Worm (Caenorhabditis elegans) whole organism, L2 larva: Measurements from ENCODE around the gene C08F1.12.
"Not testable (repeated sequence)": the region's sequence is repeated elsewhere in the genome, so short reads cannot be mapped to it uniquely, and the experiment has no call there.

Experiments
- C34F6.9 ChIP-seq: fragments of 150-350 bp; optimal IDR thresholded peaks from 2 replicates; lab custom pipeline; 2014; ENCODE audit warnings: missing biosample characterization, missing genetic modification characterization
- ZK546.5 ChIP-seq: sonication (generic microtip); optimal IDR thresholded peaks from 2 replicates; lab custom pipeline; 2017; ENCODE audit warnings: missing biosample characterization, missing genetic modification characterization
- alr-1 ChIP-seq: fragments of 150-350 bp; optimal IDR thresholded peaks from 2 replicates; lab custom pipeline; 2014; ENCODE audit warnings: missing biosample characterization, missing genetic modification characterization
- ama-1 ChIP-seq: fragments of 150-350 bp; optimal IDR thresholded peaks from 2 replicates; lab custom pipeline; 2018; ENCODE audit warnings: inconsistent platforms
- ceh-82 ChIP-seq: fragments of 150-350 bp; optimal IDR thresholded peaks from 2 replicates; lab custom pipeline; 2014; ENCODE audit warnings: missing biosample characterization, missing genetic modification characterization
- crh-2 ChIP-seq: sonication (generic microtip); optimal IDR thresholded peaks from 2 replicates; lab custom pipeline; 2017; ENCODE audit warnings: missing biosample characterization, missing genetic modification characterization
- dmd-4 ChIP-seq: sonication (generic microtip); optimal IDR thresholded peaks from 2 replicates; lab custom pipeline; 2017; ENCODE audit warnings: missing biosample characterization, missing genetic modification characterization
- egl-27 ChIP-seq: sonication (generic microtip); optimal IDR thresholded peaks from 3 replicates; lab custom pipeline; 2017; ENCODE audit warnings: missing biosample characterization, missing genetic modification reagents, missing genetic modification characterization
- elt-3 ChIP-seq: sonication (generic microtip); optimal IDR thresholded peaks from 2 replicates; lab custom pipeline; 2017; ENCODE audit warnings: missing biosample characterization, missing genetic modification characterization
- fos-1 ChIP-seq: fragments of 150-350 bp; optimal IDR thresholded peaks from 2 replicates; lab custom pipeline; 2014; ENCODE audit warnings: missing biosample characterization, missing genetic modification characterization
- gmeb-1 ChIP-seq: fragments of 150-350 bp; optimal IDR thresholded peaks from 2 replicates; lab custom pipeline; 2014; ENCODE audit warnings: missing biosample characterization, missing genetic modification characterization
- lin-13 ChIP-seq: fragments of 150-350 bp; optimal IDR thresholded peaks from 2 replicates; lab custom pipeline; 2014; ENCODE audit warnings: missing biosample characterization, missing genetic modification reagents, missing genetic modification characterization
- lin-39 ChIP-seq: fragments of 150-350 bp; optimal IDR thresholded peaks from 2 replicates; lab custom pipeline; 2014; ENCODE audit warnings: missing biosample characterization, missing genetic modification reagents, missing genetic modification characterization
- lsy-2 ChIP-seq, 2 experiments: fragments of 150-350 bp in 1 of 2; sonication (generic microtip) in 1 of 2; optimal IDR thresholded peaks; 2 replicates each; lab custom pipeline; 2014 to 2017; ENCODE audit warnings: missing biosample characterization in 2 of 2, missing genetic modification characterization in 2 of 2
- mab-5 ChIP-seq: fragments of 150-350 bp; optimal IDR thresholded peaks from 2 replicates; lab custom pipeline; 2014; ENCODE audit warnings: missing biosample characterization, missing genetic modification characterization
- mbf-1 ChIP-seq: sonication (generic microtip); optimal IDR thresholded peaks from 2 replicates; lab custom pipeline; 2017; ENCODE audit warnings: missing biosample characterization, missing genetic modification characterization
- mdl-1 ChIP-seq, 2 experiments: fragments of 150-350 bp in 1 of 2; sonication (generic microtip) in 1 of 2; optimal IDR thresholded peaks; 2 replicates each; lab custom pipeline; 2017; ENCODE audit warnings: missing biosample characterization in 2 of 2, missing genetic modification characterization in 2 of 2
- nhr-10 ChIP-seq: sonication (generic microtip); optimal IDR thresholded peaks from 2 replicates; lab custom pipeline; 2017; ENCODE audit warnings: missing biosample characterization, missing genetic modification characterization
- nhr-11 ChIP-seq: fragments of 150-350 bp; optimal IDR thresholded peaks from 2 replicates; lab custom pipeline; 2014; ENCODE audit warnings: missing biosample characterization, missing genetic modification characterization
- nhr-12 ChIP-seq: fragments of 150-350 bp; optimal IDR thresholded peaks from 2 replicates; lab custom pipeline; 2014; ENCODE audit warnings: missing biosample characterization, missing genetic modification characterization
- nhr-129 ChIP-seq: fragments of 150-350 bp; optimal IDR thresholded peaks from 2 replicates; lab custom pipeline; 2014; ENCODE audit warnings: missing biosample characterization, missing genetic modification characterization
- nhr-21 ChIP-seq: fragments of 150-350 bp; optimal IDR thresholded peaks from 2 replicates; lab custom pipeline; 2014; ENCODE audit warnings: missing biosample characterization, missing genetic modification characterization
- nhr-23 ChIP-seq: fragments of 150-350 bp; optimal IDR thresholded peaks from 2 replicates; lab custom pipeline; 2014; ENCODE audit warnings: missing biosample characterization, missing genetic modification reagents, missing genetic modification characterization
- nhr-237 ChIP-seq: fragments of 150-350 bp; optimal IDR thresholded peaks from 2 replicates; lab custom pipeline; 2014; ENCODE audit warnings: missing biosample characterization, missing genetic modification characterization
- nhr-25 ChIP-seq: fragments of 150-350 bp; sonication (generic microtip); optimal IDR thresholded peaks from 3 replicates; lab custom pipeline; 2014; ENCODE audit warnings: missing biosample characterization, missing genetic modification characterization
- nhr-6 ChIP-seq: fragments of 150-350 bp; optimal IDR thresholded peaks from 2 replicates; lab custom pipeline; 2014; ENCODE audit warnings: missing biosample characterization, missing genetic modification characterization
- peb-1 ChIP-seq: fragments of 150-350 bp; optimal IDR thresholded peaks from 2 replicates; lab custom pipeline; 2014; ENCODE audit warnings: missing biosample characterization, missing genetic modification characterization
- sem-4 ChIP-seq: fragments of 150-350 bp; optimal IDR thresholded peaks from 2 replicates; lab custom pipeline; 2014; ENCODE audit warnings: missing biosample characterization, missing genetic modification reagents, missing genetic modification characterization
- sma-3 ChIP-seq: sonication (generic microtip); optimal IDR thresholded peaks from 2 replicates; lab custom pipeline; 2016; ENCODE audit warnings: missing genetic modification reagents, missing genetic modification characterization, missing compliant biosample characterization
- sma-9 ChIP-seq, 2 experiments: fragments of 150-350 bp in 1 of 2; sonication (generic microtip) in 1 of 2; optimal IDR thresholded peaks; 2 replicates each; lab custom pipeline; 2014 to 2016; ENCODE audit warnings: missing genetic modification characterization in 2 of 2, mild to moderate bottlenecking in 1 of 2, missing biosample characterization in 1 of 2, missing compliant biosample characterization in 1 of 2, missing genetic modification reagents in 1 of 2, moderate library complexity in 1 of 2
- snpc-4 ChIP-seq: fragments of 150-350 bp; optimal IDR thresholded peaks from 2 replicates; lab custom pipeline; 2014; ENCODE audit warnings: missing biosample characterization, missing genetic modification characterization
- unc-55 ChIP-seq: fragments of 150-350 bp; sonication (generic microtip); optimal IDR thresholded peaks from 3 replicates; lab custom pipeline; 2014; ENCODE audit warnings: missing biosample characterization, missing genetic modification reagents, missing genetic modification characterization
- zag-1 ChIP-seq: fragments of 150-350 bp; optimal IDR thresholded peaks from 2 replicates; lab custom pipeline; 2014; ENCODE audit warnings: missing biosample characterization, missing genetic modification characterization
- ztf-1 ChIP-seq: fragments of 200-800 bp; sonication (Bioruptor generic); conservative IDR thresholded peaks from 2 replicates; pipeline ENCODE4 v1.3.6; 2022; ENCODE audit warnings: missing genetic modification characterization, missing compliant biosample characterization
- ztf-11 ChIP-seq: sonication (generic microtip); optimal IDR thresholded peaks from 2 replicates; lab custom pipeline; 2017; ENCODE audit warnings: missing biosample characterization, missing genetic modification characterization

C08F1.12 gene

DNA sequence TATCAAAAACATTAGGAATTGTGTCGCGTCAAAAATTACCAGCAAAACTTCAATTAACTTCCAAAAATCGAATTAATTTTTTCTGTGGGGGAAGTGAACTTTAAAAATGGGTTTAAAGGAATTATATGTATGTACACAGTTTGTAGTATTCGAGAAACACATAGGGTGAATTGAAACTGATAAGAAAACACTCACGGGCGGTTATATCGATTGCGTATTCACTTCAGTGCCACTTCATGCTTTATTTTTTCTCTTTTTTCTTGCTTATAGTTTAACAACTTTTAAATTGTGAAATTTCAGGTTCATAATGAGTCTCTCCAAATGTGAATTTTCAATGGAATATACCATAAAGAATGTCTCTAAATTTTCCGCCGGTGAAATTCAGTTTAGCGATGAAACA is 34.9 kb downstream of the C08F1.12 start, which contains the start of gene math-26:
Gene math-26 (plus strand): TSS at position 301 of the 400 bp plus-strand sequence.
- TF ChIP-seq ztf-11; mdl-1 (tag; optimal IDR thresholded peaks at IDR 0.05; lab: Kevin White, UChicago); snpc-4 (tag; lab: Kevin White, UChicago): not testable (repeated sequence)

DNA sequence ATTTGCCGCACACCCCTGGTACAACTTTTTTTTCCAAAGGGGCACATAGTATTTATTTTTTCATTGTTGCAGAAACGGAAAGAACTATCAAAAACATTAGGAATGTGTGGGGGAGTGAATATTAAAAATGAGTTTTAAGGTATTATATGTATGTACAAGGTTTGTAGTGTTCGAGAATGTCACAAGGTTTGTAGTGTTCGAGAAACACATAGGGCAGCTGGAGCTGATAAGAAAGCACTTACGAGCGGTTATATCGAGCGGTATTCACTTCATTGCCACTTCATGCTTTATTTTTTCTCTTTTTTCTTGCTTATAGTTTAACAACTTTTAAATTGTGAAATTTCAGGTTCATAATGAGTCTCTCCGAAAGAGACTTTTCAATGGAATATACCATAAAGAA is 38.8 kb downstream of the C08F1.12 start:
- TF ChIP-seq fos-1 (tag; lab: Kevin White, UChicago) = peak; percentile 34
- TF ChIP-seq, all 48 proteins: peak for 1; not testable (repeated sequence) for 47

DNA sequence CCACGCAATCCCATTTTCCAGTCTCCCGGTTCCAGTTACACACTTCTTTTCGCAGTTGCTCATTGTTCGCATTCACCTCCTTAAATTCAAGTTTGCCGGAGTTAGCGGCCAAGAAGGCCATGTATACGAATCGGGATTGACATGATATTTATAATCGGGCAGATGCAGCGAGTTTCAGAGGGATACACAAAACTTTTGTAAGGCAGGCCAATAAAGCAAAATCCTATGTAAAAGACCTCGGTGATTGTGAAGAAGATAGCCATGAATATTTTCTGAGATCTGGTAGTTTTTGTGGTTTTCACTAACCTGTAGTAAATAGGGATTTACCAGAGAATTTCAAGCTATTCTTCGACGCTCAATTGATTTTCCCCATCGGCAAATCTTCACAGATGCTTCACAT is 39.5 kb downstream of the C08F1.12 start:
- TF ChIP-seq nhr-6 = no peak
- TF ChIP-seq lsy-2 (tag; optimal IDR thresholded peaks at IDR 0.05; lab: Kevin White, UChicago) = no peak
- TF ChIP-seq mab-5 (tag; lab: Kevin White, UChicago) = no peak

DNA sequence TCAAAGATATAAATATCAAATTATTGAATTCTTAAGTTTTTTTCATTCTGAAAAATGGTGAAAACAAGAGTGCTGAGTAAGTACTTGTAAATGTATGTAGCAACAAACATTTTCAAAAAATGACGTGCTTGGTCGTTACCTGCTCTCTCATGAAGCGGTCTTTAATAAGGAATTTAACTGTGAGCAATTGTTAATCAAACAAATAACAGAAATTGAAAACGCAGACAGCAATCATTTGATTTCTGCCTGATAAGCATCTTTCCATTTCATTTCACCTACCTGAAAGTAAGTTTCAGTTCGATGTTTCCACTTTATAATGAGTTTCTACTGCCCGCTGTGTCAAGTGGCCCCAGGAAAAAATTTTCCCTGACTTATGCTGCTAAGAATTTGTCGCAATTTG is 43.2 kb downstream of the C08F1.12 start, which contains the start of gene math-28:
Gene math-28 (plus strand): TSS at position 301 of the 400 bp plus-strand sequence.
- no peak for TF ChIP-seq sma-3
- TF ChIP-seq snpc-4 (tag; lab: Kevin White, UChicago) = no peak
- no peak for TF ChIP-seq unc-55
- no peak for TF ChIP-seq zag-1 (tag; lab: Kevin White, UChicago)
- TF ChIP-seq, all 48 proteins: peak for 0

DNA sequence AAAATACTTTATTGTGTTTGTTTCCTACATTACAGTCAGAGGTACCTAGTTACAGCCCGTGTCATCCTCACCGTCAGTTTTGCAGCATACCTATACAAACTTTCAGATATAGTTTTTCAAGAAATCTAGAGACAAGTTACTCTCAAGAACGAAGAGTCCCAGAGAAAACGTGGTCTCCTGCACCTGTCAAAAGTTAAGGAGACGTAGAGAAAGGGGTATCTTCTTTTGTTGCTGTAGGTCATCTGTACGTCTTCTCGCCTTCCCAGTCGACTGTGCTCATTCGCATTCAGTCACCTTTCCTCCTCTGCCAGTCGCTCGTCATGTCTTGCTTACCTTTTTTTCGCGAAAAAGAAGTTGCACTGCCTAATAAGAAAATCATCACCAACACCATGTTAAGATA is 44.7 kb downstream of the C08F1.12 start, which contains the start of gene F36H5.4:
Gene F36H5.4 (plus strand): TSS at position 301 of the 400 bp plus-strand sequence.
- no peak for TF ChIP-seq ceh-82 (tag; lab: Kevin White, UChicago)
- TF ChIP-seq gmeb-1 (tag; lab: Kevin White, UChicago) = no peak
- TF ChIP-seq ZK546.5 = no peak
- TF ChIP-seq nhr-23 (tag; lab: Kevin White, UChicago) = no peak
- TF ChIP-seq ztf-1 = no peak
- TF ChIP-seq sma-3 = no peak

DNA sequence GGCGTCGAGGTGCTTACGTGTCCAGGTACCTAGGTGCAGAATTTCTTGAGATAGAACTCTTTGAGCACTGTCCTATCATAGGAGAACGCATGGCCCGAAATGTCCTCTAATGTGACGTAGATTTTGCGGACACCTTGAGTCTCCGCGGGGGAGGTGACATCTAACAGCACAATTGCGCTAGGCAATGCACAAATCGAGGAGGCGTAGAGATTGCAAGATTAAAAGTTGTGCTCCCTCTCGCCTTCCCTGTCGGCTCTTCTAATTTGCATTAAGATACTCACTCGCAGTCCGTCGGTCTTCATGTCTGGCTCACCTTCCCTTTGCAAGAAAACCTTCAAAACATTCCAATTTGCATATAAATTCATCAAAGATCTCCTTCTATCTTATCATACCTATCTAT is 46.7 kb downstream of the C08F1.12 start, which contains the start of gene F36H5.18:
Gene F36H5.18 (plus strand): TSS at position 301 of the 400 bp plus-strand sequence.
- TF ChIP-seq ceh-82 (tag; lab: Kevin White, UChicago) = no peak
- no peak for TF ChIP-seq nhr-25 (tag; lab: Kevin White, UChicago)
- TF ChIP-seq alr-1 (tag; lab: Kevin White, UChicago) = no peak
- no peak for TF ChIP-seq C34F6.9 (tag; lab: Kevin White, UChicago)
- TF ChIP-seq nhr-11 (tag; lab: Kevin White, UChicago) = no peak
- TF ChIP-seq nhr-23 (tag; lab: Kevin White, UChicago) = no peak
- TF ChIP-seq peb-1 = no peak
- TF ChIP-seq mbf-1 (tag; lab: Kevin White, UChicago) = no peak
- no peak for TF ChIP-seq sma-9 (GFP tag; optimal IDR thresholded peaks at IDR 0.05; lab: Kevin White, UChicago)
- TF ChIP-seq sma-9 (tag; optimal IDR thresholded peaks at IDR 0.05; lab: Kevin White, UChicago) = no peak
- TF ChIP-seq mab-5 (tag; lab: Kevin White, UChicago) = no peak
- no peak for TF ChIP-seq egl-27 (tag; lab: Kevin White, UChicago)
- TF ChIP-seq nhr-21 (tag; lab: Kevin White, UChicago) = no peak
- no peak for TF ChIP-seq fos-1 (tag; lab: Kevin White, UChicago)
- TF ChIP-seq nhr-10 (tag; lab: Kevin White, UChicago) = no peak
- TF ChIP-seq crh-2 = no peak
- no peak for TF ChIP-seq nhr-237 (tag; lab: Kevin White, UChicago)

DNA sequence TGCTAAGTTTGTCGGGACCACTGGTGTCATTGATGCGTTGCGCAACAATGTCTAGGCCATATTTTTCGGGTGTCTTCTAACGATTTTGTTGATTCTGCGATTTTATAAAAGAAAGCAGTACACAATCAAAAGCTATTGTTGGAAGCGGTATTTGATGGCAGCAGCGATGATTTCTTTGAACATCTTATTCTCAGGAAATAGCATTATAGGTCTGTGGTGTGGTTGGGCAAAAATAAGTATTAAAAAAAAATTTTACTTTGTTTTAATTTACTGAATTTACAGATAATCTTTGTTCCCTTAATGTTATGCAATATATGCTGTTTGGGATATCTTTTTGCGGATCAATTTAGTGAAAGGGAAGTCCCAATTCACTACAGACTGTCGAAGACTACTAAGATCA is 49.2 kb downstream of the C08F1.12 start, which contains the start of gene F36H5.10:
Gene F36H5.10 (plus strand): TSS at position 301 of the 400 bp plus-strand sequence.
- no peak for TF ChIP-seq sem-4 (tag; lab: Kevin White, UChicago)
- TF ChIP-seq lin-39 (tag; lab: Kevin White, UChicago) = no peak
- TF ChIP-seq dmd-4 (tag; lab: Kevin White, UChicago) = no peak
- no peak for TF ChIP-seq peb-1
- no peak for TF ChIP-seq elt-3
- no peak for TF ChIP-seq gmeb-1 (tag; lab: Kevin White, UChicago)
- TF ChIP-seq ama-1 = no peak
- no peak for TF ChIP-seq unc-55
- TF ChIP-seq lin-13 (GFP tag; lab: Kevin White, UChicago) = no peak
- TF ChIP-seq nhr-129 = no peak
- no peak for TF ChIP-seq nhr-12 (tag; lab: Kevin White, UChicago)
- TF ChIP-seq nhr-237 (tag; lab: Kevin White, UChicago) = no peak
